Worm (Caenorhabditis elegans) whole organism, young adult: ENCODE results near the gene toe-2.

ENCODE experiments used
- B0019.2 ChIP-seq: fragments of 200-800 bp; sonication (Bioruptor generic); conservative IDR thresholded peaks from 2 replicates; pipeline ENCODE4 v1.3.6; 2022; ENCODE audit warnings: missing genetic modification reagents, missing genetic modification characterization, missing compliant biosample characterization
- B0035.1 ChIP-seq: sonication (generic microtip); optimal IDR thresholded peaks from 2 replicates; lab custom pipeline; 2016; ENCODE audit warnings: missing genetic modification characterization, mild to moderate bottlenecking, missing compliant biosample characterization, missing genotype, missing genetic modification reagents
- C17E4.6 ChIP-seq: fragments of 200-800 bp; sonication (Bioruptor generic); IDR thresholded peaks from 2 replicates; pipeline ENCODE4 v1.3.6; 2022; ENCODE audit warnings: missing genetic modification reagents, missing genetic modification characterization, missing compliant biosample characterization
- F22D6.2 ChIP-seq: sonication (generic microtip); optimal IDR thresholded peaks from 2 replicates; lab custom pipeline; 2016; ENCODE audit warnings: mild to moderate bottlenecking, missing genetic modification characterization, missing compliant biosample characterization
- F33H1.4 ChIP-seq: fragments of 200-800 bp; sonication (Bioruptor generic); IDR thresholded peaks from 2 replicates; pipeline ENCODE4 v1.3.6; 2022; ENCODE audit warnings: missing genetic modification reagents, missing genetic modification characterization, missing compliant biosample characterization
- F39B2.1 ChIP-seq: fragments of 200-800 bp; sonication (Bioruptor generic); IDR thresholded peaks from 2 replicates; pipeline ENCODE4 v1.3.6; 2022; ENCODE audit warnings: missing genetic modification reagents, missing genetic modification characterization, missing compliant biosample characterization
- F55B11.4 ChIP-seq: sonication (generic microtip); optimal IDR thresholded peaks from 2 replicates; lab custom pipeline; 2016; ENCODE audit warnings: missing compliant biosample characterization, missing genetic modification characterization, borderline replicate concordance; ENCODE audit not compliant: insufficient read depth
- K11D2.4 ChIP-seq: fragments of 200-800 bp; sonication (Bioruptor generic); IDR thresholded peaks from 2 replicates; pipeline ENCODE4 v1.3.6; 2022; ENCODE audit warnings: missing genetic modification reagents, missing genetic modification characterization, missing compliant biosample characterization
- Y53F4B.3 ChIP-seq: fragments of 200-800 bp; sonication (Bioruptor generic); IDR thresholded peaks from 2 replicates; pipeline ENCODE4 v1.3.6; 2022; ENCODE audit warnings: missing genetic modification reagents, missing genetic modification characterization, missing compliant biosample characterization
- aptf-2 ChIP-seq: fragments of 200-800 bp; sonication (Bioruptor generic); conservative IDR thresholded peaks from 2 replicates; pipeline ENCODE4 v1.3.6; 2022; ENCODE audit warnings: missing genetic modification reagents, missing genetic modification characterization, missing compliant biosample characterization
- attf-6 ChIP-seq: fragments of 200-800 bp; sonication (Bioruptor generic); IDR thresholded peaks from 2 replicates; pipeline ENCODE4 v1.3.6; 2022; ENCODE audit warnings: missing genetic modification reagents, missing genetic modification characterization, missing compliant biosample characterization
- ccch-3 ChIP-seq: fragments of 200-800 bp; sonication (Bioruptor generic); optimal IDR thresholded peaks from 2 replicates; lab custom pipeline; 2018; ENCODE audit warnings: mild to moderate bottlenecking, missing genetic modification characterization, missing compliant biosample characterization
- cebp-1 ChIP-seq, 2 experiments: fragments of 200-800 bp in 1 of 2; sonication (Bioruptor generic) in 1 of 2; sonication (generic microtip) in 1 of 2; IDR thresholded peaks in 1 of 2; optimal IDR thresholded peaks in 1 of 2; 2 replicates each; pipeline versions ENCODE4 v1.3.6 to Lab custom; 2017 to 2022; ENCODE audit warnings: missing compliant biosample characterization in 2 of 2, missing genetic modification characterization in 2 of 2, mild to moderate bottlenecking in 1 of 2, missing genetic modification reagents in 1 of 2, moderate library complexity in 1 of 2
- ceh-100 ChIP-seq: fragments of 200-800 bp; sonication (Bioruptor generic); IDR thresholded peaks from 2 replicates; pipeline ENCODE4 v1.3.6; 2022; ENCODE audit warnings: missing genetic modification reagents, missing genetic modification characterization, missing compliant biosample characterization
- ceh-58 ChIP-seq: fragments of 200-800 bp; sonication (Bioruptor generic); IDR thresholded peaks from 2 replicates; pipeline ENCODE4 v1.3.6; 2022; ENCODE audit warnings: missing genetic modification characterization, missing compliant biosample characterization
- dox-1 ChIP-seq: fragments of 200-800 bp; sonication (Bioruptor generic); IDR thresholded peaks from 2 replicates; pipeline ENCODE4 v1.3.6; 2022; ENCODE audit warnings: missing genetic modification reagents, missing genetic modification characterization, missing compliant biosample characterization
- dpff-1 ChIP-seq: sonication (generic microtip); optimal IDR thresholded peaks from 2 replicates; lab custom pipeline; 2017; ENCODE audit warnings: mild to moderate bottlenecking, missing genetic modification characterization, missing compliant biosample characterization
- efl-1 ChIP-seq: fragments of 150-350 bp; optimal IDR thresholded peaks from 2 replicates; lab custom pipeline; 2014; ENCODE audit warnings: missing biosample characterization, missing genetic modification reagents, missing genetic modification characterization
- egl-18 ChIP-seq: fragments of 200-800 bp; sonication (Bioruptor generic); IDR thresholded peaks from 2 replicates; pipeline ENCODE4 v1.3.6; 2022; ENCODE audit warnings: missing genetic modification reagents, missing genetic modification characterization, missing compliant biosample characterization
- egrh-3 ChIP-seq: fragments of 200-800 bp; sonication (Bioruptor generic); IDR thresholded peaks from 2 replicates; pipeline ENCODE4 v1.3.6; 2022; ENCODE audit warnings: missing genetic modification reagents, missing genetic modification characterization, missing compliant biosample characterization
- ekl-4 ChIP-seq: fragments of 200-800 bp; sonication (Bioruptor generic); IDR thresholded peaks from 2 replicates; pipeline ENCODE4 v1.3.6; 2022; ENCODE audit warnings: missing genetic modification reagents, missing genetic modification characterization, missing compliant biosample characterization
- ets-4 ChIP-seq: fragments of 200-800 bp; sonication (Bioruptor generic); optimal IDR thresholded peaks from 2 replicates; lab custom pipeline; 2018; ENCODE audit warnings: mild to moderate bottlenecking, missing genetic modification characterization, missing compliant biosample characterization
- hlh-12 ChIP-seq: sonication (generic microtip); optimal IDR thresholded peaks from 2 replicates; lab custom pipeline; 2016; ENCODE audit warnings: missing genetic modification characterization, missing compliant biosample characterization
- hlh-26 ChIP-seq: fragments of 200-800 bp; sonication (Bioruptor generic); conservative IDR thresholded peaks from 2 replicates; pipeline ENCODE4 v1.3.6; 2022; ENCODE audit warnings: missing genetic modification reagents, missing genetic modification characterization, missing compliant biosample characterization
- hmg-1.2 ChIP-seq: fragments of 200-800 bp; sonication (Bioruptor generic); IDR thresholded peaks from 2 replicates; pipeline ENCODE4 v1.3.6; 2022; ENCODE audit warnings: missing genetic modification reagents, missing genetic modification characterization, missing compliant biosample characterization
- lin-54 ChIP-seq: fragments of 200-800 bp; sonication (Bioruptor generic); optimal IDR thresholded peaks from 2 replicates; lab custom pipeline; 2018; ENCODE audit warnings: mild to moderate bottlenecking, missing genetic modification characterization, missing compliant biosample characterization
- lir-1 ChIP-seq: fragments of 200-800 bp; sonication (Bioruptor generic); conservative IDR thresholded peaks from 2 replicates; pipeline ENCODE4 v1.3.6; 2022; ENCODE audit warnings: missing genetic modification reagents, missing genetic modification characterization, missing compliant biosample characterization
- lsl-1 ChIP-seq: fragments of 200-800 bp; sonication (Bioruptor generic); optimal IDR thresholded peaks from 2 replicates; lab custom pipeline; 2018; ENCODE audit warnings: mild to moderate bottlenecking, missing genetic modification characterization, moderate library complexity, missing compliant biosample characterization
- lsy-27 ChIP-seq: sonication (generic microtip); optimal IDR thresholded peaks from 2 replicates; lab custom pipeline; 2017; ENCODE audit warnings: missing genetic modification characterization, mild to moderate bottlenecking, missing compliant biosample characterization, antibody characterized with exemption, missing genotype, borderline replicate concordance; ENCODE audit not compliant: insufficient read depth
- madf-10 ChIP-seq: sonication (generic microtip); optimal IDR thresholded peaks from 2 replicates; lab custom pipeline; 2016; ENCODE audit warnings: mild to moderate bottlenecking, missing genetic modification characterization, missing compliant biosample characterization
- madf-3 ChIP-seq: fragments of 200-800 bp; sonication (Bioruptor generic); IDR thresholded peaks from 2 replicates; pipeline ENCODE4 v1.3.6; 2022; ENCODE audit warnings: missing genetic modification reagents, missing genetic modification characterization, missing compliant biosample characterization
- mel-28 ChIP-seq: sonication (generic microtip); optimal IDR thresholded peaks from 2 replicates; lab custom pipeline; 2016; ENCODE audit warnings: borderline replicate concordance, mild to moderate bottlenecking, missing genetic modification characterization, missing compliant biosample characterization
- nfyb-1 ChIP-seq: fragments of 200-800 bp; sonication (Bioruptor generic); IDR thresholded peaks from 2 replicates; pipeline ENCODE4 v1.3.6; 2022; ENCODE audit warnings: missing genetic modification reagents, missing genetic modification characterization, missing compliant biosample characterization
- nhr-80 ChIP-seq: sonication (generic microtip); optimal IDR thresholded peaks from 2 replicates; lab custom pipeline; 2016; ENCODE audit warnings: missing genetic modification characterization, missing compliant biosample characterization
- pbrm-1 ChIP-seq: fragments of 200-800 bp; sonication (Bioruptor generic); IDR thresholded peaks from 2 replicates; pipeline ENCODE4 v1.3.6; 2022; ENCODE audit warnings: missing genetic modification reagents, missing genetic modification characterization, missing compliant biosample characterization
- rcor-1 ChIP-seq: fragments of 200-800 bp; sonication (Bioruptor generic); IDR thresholded peaks from 2 replicates; pipeline ENCODE4 v1.3.6; 2022; ENCODE audit warnings: missing genetic modification reagents, missing genetic modification characterization, missing compliant biosample characterization
- repo-1 ChIP-seq: sonication (generic microtip); optimal IDR thresholded peaks from 2 replicates; lab custom pipeline; 2017; ENCODE audit warnings: mild to moderate bottlenecking, missing genetic modification characterization, missing compliant biosample characterization
- sdz-38 ChIP-seq: sonication (generic microtip); optimal IDR thresholded peaks from 2 replicates; lab custom pipeline; 2016; ENCODE audit warnings: missing genotype, missing genetic modification characterization, missing compliant biosample characterization
- snpc-1.3 ChIP-seq: sonication (generic microtip); optimal IDR thresholded peaks from 2 replicates; lab custom pipeline; 2017; ENCODE audit warnings: missing genetic modification characterization, mild to moderate bottlenecking, missing compliant biosample characterization, antibody characterized with exemption, moderate library complexity, missing genotype, missing genetic modification reagents; ENCODE audit not compliant: insufficient read depth
- snpc-3.4 ChIP-seq: sonication (generic microtip); optimal IDR thresholded peaks from 2 replicates; lab custom pipeline; 2017; ENCODE audit warnings: missing genetic modification characterization, mild to moderate bottlenecking, missing compliant biosample characterization, antibody characterized with exemption, moderate library complexity, missing genotype, missing genetic modification reagents
- tbp1 ChIP-seq: fragments of 200-800 bp; sonication (Bioruptor generic); optimal IDR thresholded peaks from 2 replicates; lab custom pipeline; 2018; ENCODE audit warnings: mild to moderate bottlenecking, missing genetic modification characterization, missing compliant biosample characterization
- tlf-1 ChIP-seq: fragments of 200-800 bp; sonication (Bioruptor generic); optimal IDR thresholded peaks from 2 replicates; lab custom pipeline; 2018; ENCODE audit warnings: mild to moderate bottlenecking, missing genetic modification characterization, missing compliant biosample characterization
- unc-130 ChIP-seq: sonication (generic microtip); optimal IDR thresholded peaks from 2 replicates; lab custom pipeline; 2016; ENCODE audit warnings: missing genetic modification reagents, missing genetic modification characterization, missing compliant biosample characterization
- zim-3 ChIP-seq: sonication (generic microtip); optimal IDR thresholded peaks from 2 replicates; lab custom pipeline; 2017; ENCODE audit warnings: mild to moderate bottlenecking, missing genetic modification characterization, moderate library complexity, missing compliant biosample characterization
- ztf-26 ChIP-seq: sonication (generic microtip); optimal IDR thresholded peaks from 2 replicates; lab custom pipeline; 2017; ENCODE audit warnings: missing genetic modification characterization, missing compliant biosample characterization

The toe-2 gene

ce11 chrII:6560291-6560690, 39.1 kb upstream of the toe-2 start:
- TF ChIP-seq madf-10 = no peak
- no peak for TF ChIP-seq cebp-1 (GFP tag; IDR thresholded peaks at IDR 0.05; lab: Robert Waterston, UW)
- TF ChIP-seq cebp-1 (tag; optimal IDR thresholded peaks at IDR 0.05; lab: Kevin White, UChicago) = no peak
- TF ChIP-seq ccch-3 (GFP tag; lab: Kevin White, UChicago) = no peak
- no peak for TF ChIP-seq lsl-1 (GFP tag; lab: Kevin White, UChicago)
- no peak for TF ChIP-seq ets-4 (GFP tag; lab: Kevin White, UChicago)
- TF ChIP-seq F39B2.1 (GFP tag; lab: Robert Waterston, UW) = no peak
- TF ChIP-seq F33H1.4 (GFP tag; lab: Robert Waterston, UW) = no peak
- no peak for TF ChIP-seq ekl-4 (GFP tag; lab: Robert Waterston, UW)
- TF ChIP-seq zim-3 = no peak
- TF ChIP-seq attf-6 (GFP tag; lab: Robert Waterston, UW) = no peak
- TF ChIP-seq egrh-3 (GFP tag; lab: Robert Waterston, UW) = no peak
- no peak for TF ChIP-seq F55B11.4 (tag; lab: Kevin White, UChicago)
- TF ChIP-seq, all 124 proteins: peak for 0

ce11 chrII:6558887-6559286, 37.7 kb upstream of the toe-2 start:
- TF ChIP-seq attf-6 (GFP tag; lab: Robert Waterston, UW) (no peak), unc-130 (GFP tag; lab: Kevin White, UChicago) (no peak), madf-10 (no peak), tbp1 (GFP tag; lab: Kevin White, UChicago) (peak; percentile 10), dox-1 (GFP tag; lab: Robert Waterston, UW) (0 out of 2 replicates have a peak, but pooled peaks have one; percentile 18), madf-3 (GFP tag; lab: Robert Waterston, UW) (no peak), aptf-2 (no peak), cebp-1 (GFP tag; IDR thresholded peaks at IDR 0.05; lab: Robert Waterston, UW) (0 out of 2 replicates have a peak, but pooled peaks have one; percentile 29), cebp-1 (tag; optimal IDR thresholded peaks at IDR 0.05; lab: Kevin White, UChicago) (peak; percentile 59), dpff-1 (no peak), hmg-1.2 (peak; percentile 26; the same call in 1 of the 2 replicates), nhr-80 (tag; lab: Kevin White, UChicago) (no peak), hlh-26 (GFP tag; lab: Robert Waterston, UW) (no peak), pbrm-1 (GFP tag; lab: Robert Waterston, UW) (0 out of 2 replicates have a peak, but pooled peaks have one; percentile 32), nfyb-1 (peak; percentile 73), hlh-12 (tag; lab: Kevin White, UChicago) (no peak), efl-1 (no peak), lsy-27 (tag; lab: Kevin White, UChicago) (no peak), F22D6.2 (tag; lab: Kevin White, UChicago) (no peak), rcor-1 (GFP tag; lab: Robert Waterston, UW) (no peak), C17E4.6 (GFP tag; lab: Robert Waterston, UW) (0 out of 2 replicates have a peak, but pooled peaks have one; percentile 7), snpc-3.4 (tag; lab: Kevin White, UChicago) (no peak), lin-54 (GFP tag; lab: Kevin White, UChicago) (no peak), snpc-1.3 (tag; lab: Kevin White, UChicago) (no peak), B0035.1 (tag; lab: Kevin White, UChicago) (no peak), ceh-100 (GFP tag; lab: Robert Waterston, UW) (no peak), lir-1 (peak; percentile 34; the same call in 1 of the 2 replicates), repo-1 (peak; percentile 64), sdz-38 (tag; lab: Kevin White, UChicago) (no peak), K11D2.4 (0 out of 2 replicates have a peak, but pooled peaks have one; percentile 41), F55B11.4 (tag; lab: Kevin White, UChicago) (no peak), egl-18 (GFP tag; lab: Robert Waterston, UW) (no peak), ztf-26 (tag; lab: Kevin White, UChicago) (no peak), mel-28 (peak; percentile 52), Y53F4B.3 (GFP tag; lab: Robert Waterston, UW) (no peak), B0019.2 (GFP tag; lab: Robert Waterston, UW) (0 out of 2 replicates have a peak, but pooled peaks have one; percentile 16), ceh-58 (GFP tag; lab: Robert Waterston, UW) (no peak), tlf-1 (GFP tag; lab: Kevin White, UChicago) (peak; percentile 28)
